Worm (Caenorhabditis elegans) whole organism, L3 larva: ENCODE data around the gene dnj-10.

Experiments used
- ZK546.5 ChIP-seq: sonication (generic microtip); optimal IDR thresholded peaks from 2 replicates; lab custom pipeline; 2017; ENCODE audit warnings: missing biosample characterization, missing genetic modification characterization
- ama-1 ChIP-seq: fragments of 150-350 bp; optimal IDR thresholded peaks from 2 replicates; lab custom pipeline; 2018
- ceh-16 ChIP-seq: sonication (generic microtip); optimal IDR thresholded peaks from 2 replicates; lab custom pipeline; 2017; ENCODE audit warnings: missing biosample characterization, missing genetic modification characterization
- daf-12 ChIP-seq: fragments of 150-350 bp; optimal IDR thresholded peaks from 2 replicates; lab custom pipeline; 2014; ENCODE audit warnings: missing biosample characterization, missing genetic modification reagents, missing genetic modification characterization
- egl-27 ChIP-seq: sonication (generic microtip); optimal IDR thresholded peaks from 4 replicates; lab custom pipeline; 2017; ENCODE audit warnings: missing biosample characterization, missing genetic modification reagents, missing genetic modification characterization
- elt-1 ChIP-seq: fragments of 150-350 bp; optimal IDR thresholded peaks from 2 replicates; lab custom pipeline; 2014; ENCODE audit warnings: missing biosample characterization, missing genetic modification characterization
- elt-2 ChIP-seq: sonication (generic microtip); optimal IDR thresholded peaks from 2 replicates; lab custom pipeline; 2016; ENCODE audit warnings: missing genetic modification reagents, mild to moderate bottlenecking, missing genetic modification characterization, missing compliant biosample characterization
- elt-3 ChIP-seq, 3 experiments: fragments of 150-350 bp in 1 of 3; sonication (generic microtip) in 2 of 3; optimal IDR thresholded peaks; 2 replicates in 2 of 3; 4 replicates in 1 of 3; lab custom pipeline; 2014 to 2017; ENCODE audit warnings: missing biosample characterization in 3 of 3, missing genetic modification characterization in 3 of 3
- eor-1 ChIP-seq, 2 experiments: fragments of 150-350 bp; optimal IDR thresholded peaks; 2 replicates each; lab custom pipeline; 2014 to 2018; ENCODE audit warnings: missing biosample characterization in 2 of 2, missing genetic modification characterization in 2 of 2
- fkh-10 ChIP-seq: sonication (generic microtip); optimal IDR thresholded peaks from 2 replicates; lab custom pipeline; 2017; ENCODE audit warnings: missing biosample characterization, missing genetic modification reagents, missing genetic modification characterization
- fkh-2 ChIP-seq: fragments of 150-350 bp; optimal IDR thresholded peaks from 2 replicates; lab custom pipeline; 2014; ENCODE audit warnings: missing biosample characterization, missing genetic modification reagents, missing genetic modification characterization
- hmg-11 ChIP-seq: sonication (generic microtip); optimal IDR thresholded peaks from 2 replicates; lab custom pipeline; 2016; ENCODE audit warnings: missing genetic modification characterization, missing compliant biosample characterization
- lin-15B ChIP-seq: fragments of 150-350 bp; optimal IDR thresholded peaks from 2 replicates; lab custom pipeline; 2014; ENCODE audit warnings: missing biosample characterization, missing genetic modification characterization
- lin-39 ChIP-seq: fragments of 150-350 bp; optimal IDR thresholded peaks from 2 replicates; lab custom pipeline; 2018; ENCODE audit warnings: missing biosample characterization, missing genetic modification reagents, missing genetic modification characterization
- lsy-12 ChIP-seq: sonication (generic microtip); optimal IDR thresholded peaks from 2 replicates; lab custom pipeline; 2016; ENCODE audit warnings: mild to moderate bottlenecking, missing genetic modification characterization, missing compliant biosample characterization
- mdl-1 ChIP-seq: fragments of 150-350 bp; optimal IDR thresholded peaks from 2 replicates; lab custom pipeline; 2014; ENCODE audit warnings: missing biosample characterization, missing genetic modification characterization
- mml-1 ChIP-seq: fragments of 150-350 bp; sonication (generic microtip); optimal IDR thresholded peaks from 3 replicates; lab custom pipeline; 2014; ENCODE audit warnings: missing biosample characterization, missing genetic modification characterization
- nfya-1 ChIP-seq: sonication (generic microtip); optimal IDR thresholded peaks from 2 replicates; lab custom pipeline; 2017; ENCODE audit warnings: missing genetic modification characterization, mild to moderate bottlenecking, missing compliant biosample characterization, antibody characterized with exemption, moderate library complexity; ENCODE audit not compliant: insufficient read depth
- nhr-11 ChIP-seq: fragments of 150-350 bp; optimal IDR thresholded peaks from 2 replicates; lab custom pipeline; 2014; ENCODE audit warnings: missing biosample characterization, missing genetic modification characterization
- nhr-12 ChIP-seq: fragments of 150-350 bp; optimal IDR thresholded peaks from 2 replicates; lab custom pipeline; 2014; ENCODE audit warnings: missing biosample characterization, missing genetic modification characterization
- nhr-23 ChIP-seq: fragments of 150-350 bp; optimal IDR thresholded peaks from 2 replicates; lab custom pipeline; 2014; ENCODE audit warnings: missing biosample characterization, missing genetic modification reagents, missing genetic modification characterization
- nhr-237 ChIP-seq: fragments of 150-350 bp; optimal IDR thresholded peaks from 2 replicates; lab custom pipeline; 2014; ENCODE audit warnings: missing biosample characterization, missing genetic modification characterization
- nhr-25 ChIP-seq: sonication (generic microtip); optimal IDR thresholded peaks from 2 replicates; lab custom pipeline; 2017; ENCODE audit warnings: missing biosample characterization, missing genetic modification characterization
- nhr-28 ChIP-seq: fragments of 150-350 bp; optimal IDR thresholded peaks from 2 replicates; lab custom pipeline; 2014; ENCODE audit warnings: missing biosample characterization, missing genetic modification characterization
- nhr-43 ChIP-seq: sonication (generic microtip); optimal IDR thresholded peaks from 2 replicates; lab custom pipeline; 2016; ENCODE audit warnings: mild to moderate bottlenecking, missing genetic modification characterization, missing compliant biosample characterization; ENCODE audit not compliant: poor library complexity, severe bottlenecking
- nhr-67 ChIP-seq: fragments of 150-350 bp; optimal IDR thresholded peaks from 2 replicates; lab custom pipeline; 2014; ENCODE audit warnings: missing biosample characterization, missing genetic modification characterization
- nhr-76 ChIP-seq: fragments of 150-350 bp; sonication (generic microtip); optimal IDR thresholded peaks from 5 replicates; lab custom pipeline; 2014; ENCODE audit warnings: missing biosample characterization, missing genetic modification characterization
- nhr-77 ChIP-seq: fragments of 150-350 bp; optimal IDR thresholded peaks from 2 replicates; lab custom pipeline; 2014; ENCODE audit warnings: missing biosample characterization, missing genetic modification characterization
- pha-4 ChIP-seq: fragments of 150-350 bp; optimal IDR thresholded peaks from 2 replicates; lab custom pipeline; 2014; ENCODE audit warnings: missing biosample characterization, missing genetic modification reagents, missing genetic modification characterization
- sea-2 ChIP-seq: fragments of 150-350 bp; sonication (generic microtip); optimal IDR thresholded peaks from 4 replicates; lab custom pipeline; 2014; ENCODE audit warnings: missing biosample characterization, missing genetic modification reagents, missing genetic modification characterization
- skn-1 ChIP-seq: fragments of 150-350 bp; optimal IDR thresholded peaks from 2 replicates; lab custom pipeline; 2014; ENCODE audit warnings: missing biosample characterization, missing genetic modification characterization
- snpc-4 ChIP-seq: fragments of 150-350 bp; optimal IDR thresholded peaks from 2 replicates; lab custom pipeline; 2014; ENCODE audit warnings: missing biosample characterization, missing genetic modification characterization
- unc-39 ChIP-seq: sonication (generic microtip); optimal IDR thresholded peaks from 4 replicates; lab custom pipeline; 2017; ENCODE audit warnings: missing biosample characterization, missing genetic modification characterization
- unc-62 ChIP-seq: fragments of 150-350 bp; sonication (generic microtip); optimal IDR thresholded peaks from 4 replicates; lab custom pipeline; 2014; ENCODE audit warnings: missing biosample characterization, missing genetic modification reagents, missing genetic modification characterization
- zag-1 ChIP-seq: fragments of 150-350 bp; optimal IDR thresholded peaks from 2 replicates; lab custom pipeline; 2014; ENCODE audit warnings: missing biosample characterization, missing genetic modification characterization
- ztf-4 ChIP-seq: fragments of 150-350 bp; optimal IDR thresholded peaks from 2 replicates; lab custom pipeline; 2014; ENCODE audit warnings: missing biosample characterization, missing genetic modification characterization

Gene dnj-10

ce11 chrIII:8613573-8613972 lies 17.4 kb upstream of the dnj-10 start:
- no peak for TF ChIP-seq skn-1
- TF ChIP-seq nhr-28 (tag; lab: Kevin White, UChicago): no peak
- TF ChIP-seq lin-15B (tag; lab: Kevin White, UChicago): no peak
- TF ChIP-seq nhr-237 (tag; lab: Kevin White, UChicago): no peak
- TF ChIP-seq nhr-76 (tag; lab: Kevin White, UChicago): no peak
- no peak for TF ChIP-seq pha-4 (tag; lab: Kevin White, UChicago)
- no peak for TF ChIP-seq elt-1
- no peak for TF ChIP-seq ZK546.5 (tag; lab: Kevin White, UChicago)
- no peak for TF ChIP-seq daf-12 (tag; lab: Kevin White, UChicago)
- no peak for TF ChIP-seq nhr-11
- TF ChIP-seq elt-3 (tag; optimal IDR thresholded peaks at IDR 0.05; lab: Kevin White, UChicago): no peak
- no peak for TF ChIP-seq nhr-25 (tag; lab: Kevin White, UChicago)
- TF ChIP-seq fkh-2 (tag; lab: Kevin White, UChicago): no peak
- TF ChIP-seq elt-2 (tag; lab: Kevin White, UChicago): no peak
- TF ChIP-seq fkh-10 (GFP tag; lab: Kevin White, UChicago): no peak
- TF ChIP-seq lsy-12: no peak

- no peak for TF ChIP-seq zag-1 (tag; lab: Kevin White, UChicago)
- TF ChIP-seq lin-15B (tag; lab: Kevin White, UChicago): peak; percentile 44
- TF ChIP-seq nfya-1 (tag; lab: Kevin White, UChicago): peak; percentile 20
- peak; percentile 9 for TF ChIP-seq hmg-11 (tag; lab: Kevin White, UChicago)
- peak; percentile 51 for TF ChIP-seq pha-4 (tag; lab: Kevin White, UChicago)
- no peak for TF ChIP-seq nhr-23
- TF ChIP-seq nhr-77 (tag; lab: Kevin White, UChicago): no peak
- no peak for TF ChIP-seq nhr-12 (tag; lab: Kevin White, UChicago)
- no peak for TF ChIP-seq sea-2
- TF ChIP-seq egl-27: no peak
- TF ChIP-seq fkh-10 (GFP tag; lab: Kevin White, UChicago): no peak
- no peak for TF ChIP-seq lin-39 (tag; lab: Kevin White, UChicago)
These were observed 16.5 kb upstream of the dnj-10 start, which contains the start of gene rha-2 for ce11 chrIII:8614490-8614889. rha-2 (minus strand) TSS chrIII:8614569.

- TF ChIP-seq elt-1: no peak
- TF ChIP-seq ztf-4 (tag; lab: Kevin White, UChicago): no peak
- TF ChIP-seq skn-1: no peak
- no peak for TF ChIP-seq zag-1 (tag; lab: Kevin White, UChicago)
- TF ChIP-seq ama-1 (lab: Kevin White, UChicago): no peak
- no peak for TF ChIP-seq nhr-76 (tag; lab: Kevin White, UChicago)
- no peak for TF ChIP-seq egl-27
- no peak for TF ChIP-seq hmg-11 (tag; lab: Kevin White, UChicago)
- TF ChIP-seq fkh-10 (GFP tag; lab: Kevin White, UChicago): no peak
- TF ChIP-seq lin-39 (tag; lab: Kevin White, UChicago): no peak
- no peak for TF ChIP-seq nfya-1 (tag; lab: Kevin White, UChicago)
- no peak for TF ChIP-seq nhr-67
- TF ChIP-seq nhr-43: no peak
- TF ChIP-seq nhr-237 (tag; lab: Kevin White, UChicago): no peak
- TF ChIP-seq ceh-16 (tag; lab: Kevin White, UChicago): no peak
- TF ChIP-seq unc-39 (tag; lab: Kevin White, UChicago): no peak
- TF ChIP-seq nhr-12 (tag; lab: Kevin White, UChicago): no peak
- TF ChIP-seq nhr-28 (tag; lab: Kevin White, UChicago): no peak
These were observed 14.4 kb upstream of the dnj-10 start, which contains the start of gene C06E1.11 for ce11 chrIII:8616587-8616986. C06E1.11 (minus strand) TSS chrIII:8616687.

- TF ChIP-seq mdl-1 (tag; lab: Kevin White, UChicago): no peak
- TF ChIP-seq nhr-77 (tag; lab: Kevin White, UChicago): no peak
- no peak for TF ChIP-seq unc-39 (tag; lab: Kevin White, UChicago)
- no peak for TF ChIP-seq nhr-76 (tag; lab: Kevin White, UChicago)
- no peak for TF ChIP-seq skn-1
- no peak for TF ChIP-seq nhr-237 (tag; lab: Kevin White, UChicago)
- no peak for TF ChIP-seq lsy-12
- TF ChIP-seq nfya-1 (tag; lab: Kevin White, UChicago): no peak
- no peak for TF ChIP-seq eor-1 (tag; optimal IDR thresholded peaks at IDR 0.05; lab: Kevin White, UChicago)
- no peak for TF ChIP-seq mml-1
- no peak for TF ChIP-seq elt-1
- TF ChIP-seq unc-62 (GFP tag; lab: Kevin White, UChicago): no peak
- TF ChIP-seq snpc-4 (tag; lab: Kevin White, UChicago): no peak
These were observed 12.5 kb upstream of the dnj-10 start, which contains the start of gene C13G5.2 for ce11 chrIII:8618412-8618960. C13G5.2 (minus strand) TSS chrIII:8618462.
